Worm (Caenorhabditis elegans) whole organism, L3 larva: ENCODE results near the gene R03H10.11.
A peak's percentile ranks its signal among the peaks of the same experiment; 100 is the strongest.

Experiments used
- R02D3.7 ChIP-seq: fragments of 150-350 bp; optimal IDR thresholded peaks from 2 replicates; lab custom pipeline; 2014; ENCODE audit warnings: missing biosample characterization, missing genetic modification characterization
- ama-1 ChIP-seq: fragments of 150-350 bp; optimal IDR thresholded peaks from 2 replicates; lab custom pipeline; 2018
- ceh-16 ChIP-seq: sonication (generic microtip); optimal IDR thresholded peaks from 2 replicates; lab custom pipeline; 2017; ENCODE audit warnings: missing biosample characterization, missing genetic modification characterization
- ceh-28 ChIP-seq: fragments of 150-350 bp; optimal IDR thresholded peaks from 2 replicates; lab custom pipeline; 2014; ENCODE audit warnings: missing biosample characterization, missing genetic modification reagents, missing genetic modification characterization
- ceh-9 ChIP-seq: sonication (generic microtip); optimal IDR thresholded peaks from 2 replicates; lab custom pipeline; 2018; ENCODE audit warnings: missing biosample characterization, missing genetic modification characterization
- egl-27 ChIP-seq: sonication (generic microtip); optimal IDR thresholded peaks from 4 replicates; lab custom pipeline; 2017; ENCODE audit warnings: missing biosample characterization, missing genetic modification reagents, missing genetic modification characterization
- egl-5 ChIP-seq: fragments of 150-350 bp; optimal IDR thresholded peaks from 2 replicates; lab custom pipeline; 2017; ENCODE audit warnings: missing biosample characterization, missing genetic modification reagents, missing genetic modification characterization, inconsistent platforms
- elt-2 ChIP-seq: sonication (generic microtip); optimal IDR thresholded peaks from 2 replicates; lab custom pipeline; 2016; ENCODE audit warnings: missing genetic modification reagents, mild to moderate bottlenecking, missing genetic modification characterization, missing compliant biosample characterization
- eor-1 ChIP-seq, 2 experiments: fragments of 150-350 bp; optimal IDR thresholded peaks; 2 replicates each; lab custom pipeline; 2014 to 2018; ENCODE audit warnings: missing biosample characterization in 2 of 2, missing genetic modification characterization in 2 of 2
- fkh-10 ChIP-seq: sonication (generic microtip); optimal IDR thresholded peaks from 2 replicates; lab custom pipeline; 2017; ENCODE audit warnings: missing biosample characterization, missing genetic modification reagents, missing genetic modification characterization
- fkh-2 ChIP-seq: fragments of 150-350 bp; optimal IDR thresholded peaks from 2 replicates; lab custom pipeline; 2014; ENCODE audit warnings: missing biosample characterization, missing genetic modification reagents, missing genetic modification characterization
- fos-1 ChIP-seq: fragments of 150-350 bp; optimal IDR thresholded peaks from 2 replicates; lab custom pipeline; 2014; ENCODE audit warnings: missing biosample characterization, missing genetic modification characterization
- jun-1 ChIP-seq: fragments of 150-350 bp; optimal IDR thresholded peaks from 2 replicates; lab custom pipeline; 2014; ENCODE audit warnings: missing biosample characterization, missing genetic modification reagents, missing genetic modification characterization
- lin-39 ChIP-seq: fragments of 150-350 bp; optimal IDR thresholded peaks from 2 replicates; lab custom pipeline; 2018; ENCODE audit warnings: missing biosample characterization, missing genetic modification reagents, missing genetic modification characterization
- lsy-12 ChIP-seq: sonication (generic microtip); optimal IDR thresholded peaks from 2 replicates; lab custom pipeline; 2016; ENCODE audit warnings: mild to moderate bottlenecking, missing genetic modification characterization, missing compliant biosample characterization
- mdl-1 ChIP-seq: fragments of 150-350 bp; optimal IDR thresholded peaks from 2 replicates; lab custom pipeline; 2014; ENCODE audit warnings: missing biosample characterization, missing genetic modification characterization
- nfya-1 ChIP-seq: sonication (generic microtip); optimal IDR thresholded peaks from 2 replicates; lab custom pipeline; 2017; ENCODE audit warnings: missing genetic modification characterization, mild to moderate bottlenecking, missing compliant biosample characterization, antibody characterized with exemption, moderate library complexity; ENCODE audit not compliant: insufficient read depth
- nhr-11 ChIP-seq: fragments of 150-350 bp; optimal IDR thresholded peaks from 2 replicates; lab custom pipeline; 2014; ENCODE audit warnings: missing biosample characterization, missing genetic modification characterization
- nhr-23 ChIP-seq: fragments of 150-350 bp; optimal IDR thresholded peaks from 2 replicates; lab custom pipeline; 2014; ENCODE audit warnings: missing biosample characterization, missing genetic modification reagents, missing genetic modification characterization
- nhr-237 ChIP-seq: fragments of 150-350 bp; optimal IDR thresholded peaks from 2 replicates; lab custom pipeline; 2014; ENCODE audit warnings: missing biosample characterization, missing genetic modification characterization
- nhr-25 ChIP-seq: sonication (generic microtip); optimal IDR thresholded peaks from 2 replicates; lab custom pipeline; 2017; ENCODE audit warnings: missing biosample characterization, missing genetic modification characterization
- nhr-28 ChIP-seq: fragments of 150-350 bp; optimal IDR thresholded peaks from 2 replicates; lab custom pipeline; 2014; ENCODE audit warnings: missing biosample characterization, missing genetic modification characterization
- nhr-43 ChIP-seq: sonication (generic microtip); optimal IDR thresholded peaks from 2 replicates; lab custom pipeline; 2016; ENCODE audit warnings: mild to moderate bottlenecking, missing genetic modification characterization, missing compliant biosample characterization; ENCODE audit not compliant: poor library complexity, severe bottlenecking
- nhr-76 ChIP-seq: fragments of 150-350 bp; sonication (generic microtip); optimal IDR thresholded peaks from 5 replicates; lab custom pipeline; 2014; ENCODE audit warnings: missing biosample characterization, missing genetic modification characterization
- nhr-77 ChIP-seq: fragments of 150-350 bp; optimal IDR thresholded peaks from 2 replicates; lab custom pipeline; 2014; ENCODE audit warnings: missing biosample characterization, missing genetic modification characterization
- pqm-1 ChIP-seq: fragments of 150-350 bp; optimal IDR thresholded peaks from 2 replicates; lab custom pipeline; 2017; ENCODE audit warnings: missing biosample characterization, missing genetic modification characterization, inconsistent platforms
- sea-2 ChIP-seq: fragments of 150-350 bp; sonication (generic microtip); optimal IDR thresholded peaks from 4 replicates; lab custom pipeline; 2014; ENCODE audit warnings: missing biosample characterization, missing genetic modification reagents, missing genetic modification characterization
- snpc-4 ChIP-seq: fragments of 150-350 bp; optimal IDR thresholded peaks from 2 replicates; lab custom pipeline; 2014; ENCODE audit warnings: missing biosample characterization, missing genetic modification characterization
- tbx-2 ChIP-seq: sonication (generic microtip); optimal IDR thresholded peaks from 2 replicates; lab custom pipeline; 2016; ENCODE audit warnings: mild to moderate bottlenecking, missing genetic modification characterization, missing compliant biosample characterization
- unc-39 ChIP-seq: sonication (generic microtip); optimal IDR thresholded peaks from 4 replicates; lab custom pipeline; 2017; ENCODE audit warnings: missing biosample characterization, missing genetic modification characterization
- unc-62 ChIP-seq: fragments of 150-350 bp; sonication (generic microtip); optimal IDR thresholded peaks from 4 replicates; lab custom pipeline; 2014; ENCODE audit warnings: missing biosample characterization, missing genetic modification reagents, missing genetic modification characterization
- ztf-11 ChIP-seq: fragments of 150-350 bp; optimal IDR thresholded peaks from 2 replicates; lab custom pipeline; 2014; ENCODE audit warnings: missing biosample characterization, missing genetic modification characterization

R03H10.11 gene

ce11 chrII:4183979-4184378 is 1.5 kb downstream of the R03H10.11 start:
- TF ChIP-seq mdl-1 (tag; lab: Kevin White, UChicago) = no peak
- no peak for TF ChIP-seq egl-5 (tag; lab: Kevin White, UChicago)
- no peak for TF ChIP-seq nhr-23 (tag; lab: Kevin White, UChicago)
- TF ChIP-seq nhr-77 (tag; lab: Kevin White, UChicago) = no peak
- no peak for TF ChIP-seq unc-39 (tag; lab: Kevin White, UChicago)
- no peak for TF ChIP-seq fkh-10 (GFP tag; lab: Kevin White, UChicago)
- TF ChIP-seq nhr-76 (tag; lab: Kevin White, UChicago) = no peak
- TF ChIP-seq ztf-11 (tag; lab: Kevin White, UChicago) = no peak
- TF ChIP-seq elt-2 (tag; lab: Kevin White, UChicago) = no peak
- no peak for TF ChIP-seq fos-1 (tag; lab: Kevin White, UChicago)
- TF ChIP-seq ceh-9 (tag; lab: Kevin White, UChicago) = no peak

ce11 chrII:4186364-4186763 is 3.9 kb downstream of the R03H10.11 start, which contains the start of gene cpna-1:
Gene cpna-1 (plus strand): TSS chrII:4186664.
- TF ChIP-seq nhr-28 (tag; lab: Kevin White, UChicago) (no peak), egl-27 (tag; lab: Kevin White, UChicago) (no peak), nhr-237 (tag; lab: Kevin White, UChicago) (no peak), fkh-2 (tag; lab: Kevin White, UChicago) (no peak), ceh-9 (tag; lab: Kevin White, UChicago) (no peak), mdl-1 (tag; lab: Kevin White, UChicago) (no peak), lsy-12 (tag; lab: Kevin White, UChicago) (no peak), R02D3.7 (tag; lab: Kevin White, UChicago) (no peak), nhr-25 (tag; lab: Kevin White, UChicago) (no peak), fkh-10 (GFP tag; lab: Kevin White, UChicago) (no peak), nhr-23 (tag; lab: Kevin White, UChicago) (no peak), lin-39 (no peak), sea-2 (GFP tag; lab: Kevin White, UChicago) (no peak)
- TF ChIP-seq, all 47 proteins: peak for 0

ce11 chrII:4194127-4194526 is 11.7 kb downstream of the R03H10.11 start, which contains the start of gene mth-2:
Gene mth-2 (minus strand): TSS chrII:4194314.
- TF ChIP-seq ceh-16 (tag; lab: Kevin White, UChicago) (no peak), unc-62 (no peak), snpc-4 (tag; lab: Kevin White, UChicago) (no peak), ceh-28 (tag; lab: Kevin White, UChicago) (peak; percentile 14), pqm-1 (tag; lab: Kevin White, UChicago) (peak; percentile 78), elt-2 (tag; lab: Kevin White, UChicago) (peak; percentile 95), nhr-76 (tag; lab: Kevin White, UChicago) (no peak), tbx-2 (tag; lab: Kevin White, UChicago) (no peak), jun-1 (tag; lab: Kevin White, UChicago) (peak; percentile 28), nhr-43 (tag; lab: Kevin White, UChicago) (no peak)

- peak; percentile 51 for TF ChIP-seq nhr-23 (tag; lab: Kevin White, UChicago)
These were observed 20.2 kb downstream of the R03H10.11 start for ce11 chrII:4202633-4203032.

ce11 chrII:4203729-4204184 is 21.3 kb downstream of the R03H10.11 start, which contains the start of gene mth-1:
Gene mth-1 (minus strand): TSS chrII:4203779.
- TF ChIP-seq elt-2 (tag; lab: Kevin White, UChicago) = peak; percentile 85
- TF ChIP-seq nhr-11 (tag; lab: Kevin White, UChicago) = no peak
- TF ChIP-seq ceh-9 (tag; lab: Kevin White, UChicago) = no peak
- no peak for TF ChIP-seq eor-1 (tag; optimal IDR thresholded peaks at IDR 0.05; lab: Kevin White, UChicago)
- TF ChIP-seq nhr-237 (tag; lab: Kevin White, UChicago) = no peak
- TF ChIP-seq ama-1 (lab: Kevin White, UChicago) = no peak
- TF ChIP-seq pqm-1 (tag; lab: Kevin White, UChicago) = peak; percentile 39
- no peak for TF ChIP-seq nfya-1 (tag; lab: Kevin White, UChicago)
